Worm (Caenorhabditis elegans) whole organism, L1 larva: ENCODE results near the gene C37C3.10.

Experiments used
- C16A3.4 ChIP-seq: fragments of 150-350 bp; optimal IDR thresholded peaks from 2 replicates; lab custom pipeline; 2014; ENCODE audit warnings: missing biosample characterization, missing genetic modification characterization
- F16B12.6 ChIP-seq: fragments of 150-350 bp; optimal IDR thresholded peaks from 2 replicates; lab custom pipeline; 2014; ENCODE audit warnings: missing biosample characterization, missing genetic modification characterization
- aly-2 ChIP-seq: fragments of 150-350 bp; optimal IDR thresholded peaks from 2 replicates; lab custom pipeline; 2014; ENCODE audit warnings: missing biosample characterization, missing genetic modification characterization
- ceh-63 ChIP-seq: fragments of 200-800 bp; sonication (Bioruptor generic); optimal IDR thresholded peaks from 2 replicates; lab custom pipeline; 2018; ENCODE audit warnings: mild to moderate bottlenecking, missing genetic modification characterization, missing compliant biosample characterization
- ceh-82 ChIP-seq, 3 experiments: fragments of 150-350 bp in 1 of 3; sonication (generic microtip) in 2 of 3; optimal IDR thresholded peaks; 2 replicates each; lab custom pipeline; 2014 to 2017; ENCODE audit warnings: missing biosample characterization in 3 of 3, missing genetic modification characterization in 3 of 3
- ceh-88 ChIP-seq: fragments of 200-800 bp; sonication (Bioruptor generic); IDR thresholded peaks from 2 replicates; pipeline ENCODE4 v1.3.6; 2022; ENCODE audit warnings: missing genetic modification characterization, missing compliant biosample characterization
- ceh-90 ChIP-seq: sonication (generic microtip); optimal IDR thresholded peaks from 2 replicates; lab custom pipeline; 2016; ENCODE audit warnings: missing genetic modification characterization, missing compliant biosample characterization
- ces-1 ChIP-seq: fragments of 150-350 bp; optimal IDR thresholded peaks from 2 replicates; lab custom pipeline; 2014; ENCODE audit warnings: missing biosample characterization, missing genetic modification reagents, missing genetic modification characterization
- dpl-1 ChIP-seq, 3 experiments: fragments of 150-350 bp in 2 of 3; sonication (generic microtip) in 1 of 3; optimal IDR thresholded peaks; 2 replicates each; lab custom pipeline; 2014 to 2017; ENCODE audit warnings: missing biosample characterization in 3 of 3, missing genetic modification characterization in 3 of 3, missing genetic modification reagents in 3 of 3
- dsc-1 ChIP-seq: sonication (generic microtip); optimal IDR thresholded peaks from 2 replicates; lab custom pipeline; 2016; ENCODE audit warnings: mild to moderate bottlenecking, missing genetic modification characterization, missing compliant biosample characterization
- efl-1 ChIP-seq, 4 experiments: fragments of 150-350 bp; optimal IDR thresholded peaks in 3 of 4; peaks in 1 of 4; 1 replicate in 1 of 4; 2 replicates in 3 of 4; lab custom pipeline; 2014; ENCODE audit warnings: missing biosample characterization in 2 of 4, missing genetic modification characterization in 2 of 4, missing genetic modification reagents in 2 of 4
- efl-3 ChIP-seq: fragments of 200-800 bp; sonication (Bioruptor generic); optimal IDR thresholded peaks from 2 replicates; lab custom pipeline; 2018; ENCODE audit warnings: mild to moderate bottlenecking, missing genetic modification characterization, missing compliant biosample characterization
- egl-13 ChIP-seq: sonication (generic microtip); optimal IDR thresholded peaks from 2 replicates; lab custom pipeline; 2016; ENCODE audit warnings: missing genotype, missing genetic modification reagents, missing genetic modification characterization, missing compliant biosample characterization
- elt-2 ChIP-seq: sonication (generic microtip); optimal IDR thresholded peaks from 2 replicates; lab custom pipeline; 2016; ENCODE audit warnings: missing genetic modification characterization, mild to moderate bottlenecking, inconsistent platforms, missing compliant biosample characterization, missing genetic modification reagents
- elt-3 ChIP-seq, 6 experiments: fragments of 150-350 bp in 1 of 6; sonication (generic microtip); optimal IDR thresholded peaks; 2 replicates each; lab custom pipeline; 2017 to 2018; ENCODE audit warnings: missing biosample characterization in 6 of 6, missing genetic modification characterization in 6 of 6, inconsistent platforms in 1 of 6
- fkh-10 ChIP-seq: sonication (generic microtip); optimal IDR thresholded peaks from 2 replicates; lab custom pipeline; 2017; ENCODE audit warnings: missing biosample characterization, missing genetic modification reagents, missing genetic modification characterization
- fkh-8 ChIP-seq: sonication (generic microtip); optimal IDR thresholded peaks from 2 replicates; lab custom pipeline; 2016; ENCODE audit warnings: mild to moderate bottlenecking, missing genetic modification characterization, missing compliant biosample characterization
- fos-1 ChIP-seq: fragments of 150-350 bp; optimal IDR thresholded peaks from 2 replicates; lab custom pipeline; 2014; ENCODE audit warnings: missing biosample characterization, missing genetic modification characterization
- grh-1 ChIP-seq: fragments of 200-800 bp; sonication (Bioruptor generic); IDR thresholded peaks from 2 replicates; pipeline ENCODE4 v1.3.6; 2022; ENCODE audit warnings: missing genetic modification reagents, missing genetic modification characterization, missing compliant biosample characterization
- hlh-17 ChIP-seq: fragments of 200-800 bp; sonication (Bioruptor generic); optimal IDR thresholded peaks from 2 replicates; lab custom pipeline; 2018; ENCODE audit warnings: missing genetic modification characterization, mild to moderate bottlenecking, missing compliant biosample characterization, moderate library complexity, borderline replicate concordance
- hlh-4 ChIP-seq: sonication (generic microtip); optimal IDR thresholded peaks from 2 replicates; lab custom pipeline; 2016; ENCODE audit warnings: mild to moderate bottlenecking, missing genetic modification characterization, missing compliant biosample characterization
- hpl-2 ChIP-seq: fragments of 150-350 bp; optimal IDR thresholded peaks from 2 replicates; lab custom pipeline; 2014; ENCODE audit warnings: missing biosample characterization, missing genetic modification reagents, missing genetic modification characterization
- isw-1 ChIP-seq: fragments of 200-800 bp; sonication (Bioruptor generic); IDR thresholded peaks from 2 replicates; pipeline ENCODE4 v1.3.6; 2022; ENCODE audit warnings: missing genetic modification characterization, missing compliant biosample characterization
- jun-1 ChIP-seq: fragments of 150-350 bp; optimal IDR thresholded peaks from 2 replicates; lab custom pipeline; 2014; ENCODE audit warnings: missing biosample characterization, missing genetic modification reagents, missing genetic modification characterization
- lin-15B ChIP-seq: fragments of 150-350 bp; sonication (generic microtip); optimal IDR thresholded peaks from 3 replicates; lab custom pipeline; 2014; ENCODE audit warnings: missing biosample characterization, missing genetic modification characterization
- lin-35 ChIP-seq, 2 experiments: fragments of 150-350 bp; optimal IDR thresholded peaks; 2 replicates each; lab custom pipeline; 2014; ENCODE audit warnings: missing biosample characterization in 2 of 2, missing genetic modification characterization in 2 of 2, missing genetic modification reagents in 2 of 2
- lir-3 ChIP-seq: sonication (generic microtip); optimal IDR thresholded peaks from 2 replicates; lab custom pipeline; 2016; ENCODE audit warnings: mild to moderate bottlenecking, missing genetic modification characterization, moderate library complexity, missing compliant biosample characterization; ENCODE audit not compliant: poor library complexity
- lsy-2 ChIP-seq, 2 experiments: fragments of 150-350 bp; optimal IDR thresholded peaks; 2 replicates each; lab custom pipeline; 2014; ENCODE audit warnings: missing biosample characterization in 2 of 2, missing genetic modification characterization in 2 of 2
- mab-9 ChIP-seq: fragments of 200-800 bp; sonication (Bioruptor generic); IDR thresholded peaks from 2 replicates; pipeline ENCODE4 v1.3.6; 2022; ENCODE audit warnings: missing genetic modification reagents, missing genetic modification characterization, missing compliant biosample characterization
- mdl-1 ChIP-seq, 2 experiments: fragments of 150-350 bp; optimal IDR thresholded peaks; 2 replicates each; lab custom pipeline; 2014 to 2017; ENCODE audit warnings: missing biosample characterization in 2 of 2, missing genetic modification characterization in 2 of 2, inconsistent platforms in 1 of 2
- mef-2 ChIP-seq: fragments of 150-350 bp; optimal IDR thresholded peaks from 2 replicates; lab custom pipeline; 2014; ENCODE audit warnings: missing biosample characterization, missing genetic modification characterization
- nhr-11 ChIP-seq: fragments of 150-350 bp; optimal IDR thresholded peaks from 2 replicates; lab custom pipeline; 2014; ENCODE audit warnings: missing biosample characterization, missing genetic modification characterization
- nhr-237 ChIP-seq: fragments of 150-350 bp; optimal IDR thresholded peaks from 2 replicates; lab custom pipeline; 2014; ENCODE audit warnings: missing biosample characterization, missing genetic modification characterization
- nhr-47 ChIP-seq: sonication (generic microtip); optimal IDR thresholded peaks from 2 replicates; lab custom pipeline; 2016; ENCODE audit warnings: mild to moderate bottlenecking, missing genetic modification characterization, moderate library complexity, missing compliant biosample characterization
- nhr-71 ChIP-seq: sonication (generic microtip); optimal IDR thresholded peaks from 2 replicates; lab custom pipeline; 2016; ENCODE audit warnings: mild to moderate bottlenecking, missing genetic modification characterization, moderate library complexity, missing compliant biosample characterization
- nhr-76 ChIP-seq: sonication (generic microtip); optimal IDR thresholded peaks from 2 replicates; lab custom pipeline; 2017; ENCODE audit warnings: missing biosample characterization, missing genetic modification characterization
- pax-3 ChIP-seq: fragments of 200-800 bp; sonication (Bioruptor generic); optimal IDR thresholded peaks from 2 replicates; lab custom pipeline; 2018; ENCODE audit warnings: mild to moderate bottlenecking, missing genetic modification characterization, moderate library complexity, missing compliant biosample characterization
- pqm-1 ChIP-seq: sonication (generic microtip); optimal IDR thresholded peaks from 3 replicates; lab custom pipeline; 2017; ENCODE audit warnings: missing biosample characterization, missing genetic modification characterization
- rnt-1 ChIP-seq: sonication (generic microtip); optimal IDR thresholded peaks from 2 replicates; lab custom pipeline; 2016; ENCODE audit warnings: mild to moderate bottlenecking, missing genetic modification characterization, moderate library complexity, missing compliant biosample characterization
- sox-4 ChIP-seq: sonication (generic microtip); optimal IDR thresholded peaks from 2 replicates; lab custom pipeline; 2016; ENCODE audit warnings: missing genetic modification characterization, missing compliant biosample characterization
- sup-37 ChIP-seq: fragments of 200-800 bp; sonication (Bioruptor generic); optimal IDR thresholded peaks from 2 replicates; lab custom pipeline; 2018; ENCODE audit warnings: mild to moderate bottlenecking, missing genetic modification characterization, missing compliant biosample characterization
- swsn-7 ChIP-seq: sonication (generic microtip); optimal IDR thresholded peaks from 2 replicates; lab custom pipeline; 2016; ENCODE audit warnings: missing genetic modification characterization, missing compliant biosample characterization
- tbx-2 ChIP-seq: sonication (generic microtip); optimal IDR thresholded peaks from 2 replicates; lab custom pipeline; 2016; ENCODE audit warnings: missing genetic modification characterization, missing compliant biosample characterization
- unc-130 ChIP-seq: fragments of 150-350 bp; optimal IDR thresholded peaks from 2 replicates; lab custom pipeline; 2017; ENCODE audit warnings: missing biosample characterization, missing genetic modification characterization, inconsistent platforms
- unc-30 ChIP-seq: sonication (generic microtip); optimal IDR thresholded peaks from 2 replicates; lab custom pipeline; 2017; ENCODE audit warnings: missing biosample characterization, missing genetic modification characterization
- xbp-1 ChIP-seq: sonication (generic microtip); optimal IDR thresholded peaks from 2 replicates; lab custom pipeline; 2016; ENCODE audit warnings: missing genetic modification characterization, missing compliant biosample characterization
- zag-1 ChIP-seq: fragments of 150-350 bp; optimal IDR thresholded peaks from 2 replicates; lab custom pipeline; 2014; ENCODE audit warnings: missing biosample characterization, missing genetic modification characterization

The C37C3.10 gene

ce11 chrV:7901222-7901621 lies 38.4 kb upstream of the C37C3.10 start:
- no peak for TF ChIP-seq lin-35 (GFP tag; optimal IDR thresholded peaks at IDR 0.05; lab: Kevin White, UChicago)
- no peak for TF ChIP-seq hlh-4 (tag; lab: Kevin White, UChicago)
- no peak for TF ChIP-seq efl-3 (GFP tag; lab: Kevin White, UChicago)
- TF ChIP-seq rnt-1 (tag; lab: Kevin White, UChicago): no peak
- no peak for TF ChIP-seq unc-30 (tag; lab: Kevin White, UChicago)
- TF ChIP-seq fos-1 (tag; lab: Kevin White, UChicago): no peak
- no peak for TF ChIP-seq nhr-237 (tag; lab: Kevin White, UChicago)
- TF ChIP-seq aly-2 (tag; lab: Kevin White, UChicago): no peak
- TF ChIP-seq elt-3 (tag; optimal IDR thresholded peaks at IDR 0.05; lab: Kevin White, UChicago): no peak
- TF ChIP-seq dpl-1 (GFP tag; optimal IDR thresholded peaks at IDR 0.05; lab: Kevin White, UChicago): no peak
- TF ChIP-seq egl-13 (tag; lab: Kevin White, UChicago): no peak
- no peak for TF ChIP-seq grh-1
- TF ChIP-seq nhr-71 (tag; lab: Kevin White, UChicago): peak; percentile 63
- TF ChIP-seq fkh-10 (GFP tag; lab: Kevin White, UChicago): no peak
- peak; percentile 9 for TF ChIP-seq nhr-47 (tag; lab: Kevin White, UChicago)
- TF ChIP-seq pqm-1: no peak
- no peak for TF ChIP-seq pax-3 (tag; lab: Kevin White, UChicago)
- peak; percentile 47 for TF ChIP-seq sox-4 (tag; lab: Kevin White, UChicago)
- no peak for TF ChIP-seq lin-15B (tag; lab: Kevin White, UChicago)
- no peak for TF ChIP-seq jun-1
- peak; percentile 43 for TF ChIP-seq dsc-1 (tag; lab: Kevin White, UChicago)
- TF ChIP-seq ceh-82 (tag; optimal IDR thresholded peaks at IDR 0.05; lab: Kevin White, UChicago): no peak
- TF ChIP-seq elt-2 (tag; lab: Kevin White, UChicago): no peak
- no peak for TF ChIP-seq hlh-17 (GFP tag; lab: Kevin White, UChicago)
- TF ChIP-seq zag-1: no peak
- peak; percentile 78 for TF ChIP-seq fkh-8 (tag; lab: Kevin White, UChicago)
- peak; percentile 25 for TF ChIP-seq nhr-11 (tag; lab: Kevin White, UChicago)

ce11 chrV:7899761-7900160 lies 36.9 kb upstream of the C37C3.10 start, which contains the start of gene F40A3.7:
Gene F40A3.7 (minus strand): TSS chrV:7899861.
- TF ChIP-seq efl-1 (optimal IDR thresholded peaks at IDR 0.05; lab: Kevin White, UChicago) (no peak), efl-1 (GFP tag; optimal IDR thresholded peaks at IDR 0.05 in 1 of 2; lab: Kevin White, UChicago) (no peak)

ce11 chrV:7893812-7894381 lies 31.0 kb upstream of the C37C3.10 start, which contains the start of gene F40A3.6:
Gene F40A3.6 (minus strand): TSS chrV:7893862.
- TF ChIP-seq nhr-71 (tag; lab: Kevin White, UChicago) (peak; percentile 79), C16A3.4 (tag; lab: Kevin White, UChicago) (no peak), swsn-7 (tag; lab: Kevin White, UChicago) (peak; percentile 37), lir-3 (tag; lab: Kevin White, UChicago) (no peak), sox-4 (tag; lab: Kevin White, UChicago) (no peak), ceh-63 (GFP tag; lab: Kevin White, UChicago) (peak; percentile 77), mef-2 (tag; lab: Kevin White, UChicago) (no peak), xbp-1 (no peak), tbx-2 (tag; lab: Kevin White, UChicago) (no peak), unc-30 (tag; lab: Kevin White, UChicago) (no peak), ces-1 (GFP tag; lab: Kevin White, UChicago) (no peak), ceh-82 (tag; optimal IDR thresholded peaks at IDR 0.05; lab: Kevin White, UChicago) (no peak), F16B12.6 (tag; lab: Kevin White, UChicago) (no peak), nhr-47 (tag; lab: Kevin White, UChicago) (peak; percentile 29), jun-1 (no peak), hlh-17 (GFP tag; lab: Kevin White, UChicago) (no peak), pqm-1 (no peak), ceh-90 (tag; lab: Kevin White, UChicago) (no peak), ceh-88 (GFP tag; lab: Robert Waterston, UW) (no peak), lin-15B (tag; lab: Kevin White, UChicago) (no peak), hpl-2 (GFP tag; lab: Kevin White, UChicago) (no peak), nhr-76 (no peak), mab-9 (GFP tag; lab: Robert Waterston, UW) (no peak), isw-1 (GFP tag; lab: Robert Waterston, UW) (no peak), sup-37 (no peak), dpl-1 (GFP tag; optimal IDR thresholded peaks at IDR 0.05; lab: Kevin White, UChicago) (no peak), nhr-11 (tag; lab: Kevin White, UChicago) (no peak), mdl-1 (tag; optimal IDR thresholded peaks at IDR 0.05; lab: Kevin White, UChicago) (no peak), lsy-2 (tag; optimal IDR thresholded peaks at IDR 0.05; lab: Kevin White, UChicago) (peak; percentile 39 to 41), unc-130 (tag; lab: Kevin White, UChicago) (no peak)
